Fruit fly (Drosophila melanogaster) whole organism, embryonic: ENCODE measurements around the gene Tpst.
A peak's percentile ranks its signal among the peaks of the same experiment; 100 is the strongest.

Experiments used
- Atf-2 ChIP-seq: fragments of 200-800 bp; sonication (Bioruptor generic); optimal IDR thresholded peaks from 2 replicates; lab custom pipeline; 2016; ENCODE audit warnings: missing biosample characterization, missing genetic modification characterization
- Atf6 ChIP-seq: fragments of 200-800 bp; sonication (Bioruptor generic); IDR thresholded peaks from 2 replicates; pipeline ENCODE4 v1.3.6; 2022; ENCODE audit warnings: missing biosample characterization, missing genetic modification characterization
- C15 ChIP-seq: fragments of 200-800 bp; sonication (Bioruptor generic); IDR thresholded peaks from 3 replicates; pipeline ENCODE4 v1.3.6; 2022; ENCODE audit warnings: missing biosample characterization, missing genetic modification characterization
- CG10267 ChIP-seq: fragments of 200-800 bp; sonication (Bioruptor generic); optimal IDR thresholded peaks from 2 replicates; lab custom pipeline; 2018; ENCODE audit warnings: missing biosample characterization, mild to moderate bottlenecking, missing genetic modification characterization, moderate library complexity
- CG12071 ChIP-seq: fragments of 200-800 bp; sonication (Bioruptor generic); optimal IDR thresholded peaks from 3 replicates; lab custom pipeline; 2018; ENCODE audit warnings: missing biosample characterization, mild to moderate bottlenecking, missing genetic modification characterization
- CG12236 ChIP-seq: fragments of 200-800 bp; sonication (Bioruptor generic); optimal IDR thresholded peaks from 2 replicates; lab custom pipeline; 2016; ENCODE audit warnings: missing biosample characterization, missing genetic modification characterization
- CG15073 ChIP-seq: fragments of 200-800 bp; sonication (Bioruptor generic); optimal IDR thresholded peaks from 2 replicates; lab custom pipeline; 2016; ENCODE audit warnings: missing biosample characterization, missing genetic modification characterization
- CG15514 ChIP-seq: fragments of 200-800 bp; sonication (Bioruptor generic); optimal IDR thresholded peaks from 3 replicates; lab custom pipeline; 2017; ENCODE audit warnings: missing biosample characterization, missing genetic modification characterization, mild to moderate bottlenecking, moderate library complexity, missing genetic modification reagents
- CG15601 ChIP-seq: fragments of 200-800 bp; sonication (Bioruptor generic); optimal IDR thresholded peaks from 3 replicates; lab custom pipeline; 2019; ENCODE audit warnings: missing biosample characterization, mild to moderate bottlenecking, missing genetic modification characterization, moderate library complexity
- CG1647 ChIP-seq: fragments of 200-800 bp; sonication (Bioruptor generic); optimal IDR thresholded peaks from 3 replicates; lab custom pipeline; 2016; ENCODE audit warnings: missing biosample characterization, missing genetic modification characterization
- CG16815 ChIP-seq: fragments of 200-800 bp; sonication (Bioruptor generic); optimal IDR thresholded peaks from 3 replicates; lab custom pipeline; 2017; ENCODE audit warnings: missing biosample characterization, mild to moderate bottlenecking, missing genetic modification characterization
- CG17912 ChIP-seq: fragments of 200-800 bp; sonication (Bioruptor generic); optimal IDR thresholded peaks from 2 replicates; lab custom pipeline; 2018; ENCODE audit warnings: missing biosample characterization, mild to moderate bottlenecking, missing genetic modification characterization
- CG18011 ChIP-seq: fragments of 200-800 bp; sonication (Bioruptor generic); optimal IDR thresholded peaks from 2 replicates; lab custom pipeline; 2017; ENCODE audit warnings: missing biosample characterization, missing genetic modification characterization, mild to moderate bottlenecking, moderate library complexity, missing genotype
- CG2875 ChIP-seq: fragments of 200-800 bp; sonication (Bioruptor generic); optimal IDR thresholded peaks from 2 replicates; lab custom pipeline; 2017; ENCODE audit warnings: missing biosample characterization, mild to moderate bottlenecking, missing genetic modification characterization, missing genetic modification reagents
- CG31441 ChIP-seq: fragments of 200-800 bp; sonication (Bioruptor generic); IDR thresholded peaks from 2 replicates; pipeline ENCODE4 v1.3.6; 2022; ENCODE audit warnings: missing biosample characterization, missing genetic modification characterization
- CG33557 ChIP-seq: fragments of 200-800 bp; sonication (Bioruptor generic); optimal IDR thresholded peaks from 2 replicates; lab custom pipeline; 2019; ENCODE audit warnings: missing biosample characterization, mild to moderate bottlenecking, missing genetic modification characterization, moderate library complexity
- CG3838 ChIP-seq: fragments of 200-800 bp; sonication (Bioruptor generic); optimal IDR thresholded peaks from 3 replicates; lab custom pipeline; 2016; ENCODE audit warnings: missing biosample characterization, missing genetic modification characterization
- CG5953 ChIP-seq: fragments of 200-800 bp; sonication (Bioruptor generic); IDR thresholded peaks from 2 replicates; pipeline ENCODE4 v1.3.6; 2022; ENCODE audit warnings: missing biosample characterization, missing genetic modification characterization
- CG6689 ChIP-seq: fragments of 200-800 bp; sonication (Bioruptor generic); IDR thresholded peaks from 2 replicates; pipeline ENCODE4 v1.3.6; 2022; ENCODE audit warnings: missing biosample characterization, missing genetic modification characterization
- CG6765 ChIP-seq: fragments of 200-800 bp; sonication (Bioruptor generic); optimal IDR thresholded peaks from 3 replicates; lab custom pipeline; 2017; ENCODE audit warnings: missing biosample characterization, mild to moderate bottlenecking, missing genetic modification characterization
- CG7745 ChIP-seq: fragments of 200-800 bp; sonication (Bioruptor generic); optimal IDR thresholded peaks from 2 replicates; lab custom pipeline; 2018; ENCODE audit warnings: missing biosample characterization, mild to moderate bottlenecking, missing genetic modification characterization, moderate library complexity
- CG7786 ChIP-seq: fragments of 200-800 bp; sonication (Bioruptor generic); optimal IDR thresholded peaks from 2 replicates; lab custom pipeline; 2016; ENCODE audit warnings: missing biosample characterization, missing genetic modification characterization
- CHES-1-like ChIP-seq: fragments of 200-800 bp; sonication (Bioruptor generic); optimal IDR thresholded peaks from 2 replicates; lab custom pipeline; 2016; ENCODE audit warnings: missing biosample characterization, missing genetic modification characterization
- CkIIα-i1 ChIP-seq: fragments of 200-800 bp; sonication (Bioruptor generic); IDR thresholded peaks from 2 replicates; pipeline ENCODE4 v1.3.6; 2022; ENCODE audit warnings: missing biosample characterization, missing genetic modification characterization
- E2f2 ChIP-seq: fragments of 200-800 bp; sonication (Bioruptor generic); IDR thresholded peaks from 2 replicates; pipeline ENCODE4 v1.3.6; 2022; ENCODE audit warnings: missing biosample characterization, missing genetic modification characterization
- HmgD ChIP-seq: fragments of 200-800 bp; sonication (Bioruptor generic); optimal IDR thresholded peaks from 3 replicates; lab custom pipeline; 2016; ENCODE audit warnings: missing biosample characterization, missing genetic modification characterization
- Hmx ChIP-seq: fragments of 200-800 bp; sonication (Bioruptor generic); optimal IDR thresholded peaks from 2 replicates; lab custom pipeline; 2016; ENCODE audit warnings: missing biosample characterization, missing genetic modification characterization
- Lhr ChIP-seq: fragments of 200-800 bp; sonication (Bioruptor generic); optimal IDR thresholded peaks from 3 replicates; lab custom pipeline; 2017; ENCODE audit warnings: mild to moderate bottlenecking, missing biosample characterization, missing genetic modification reagents, missing genetic modification characterization
- Nf-YC ChIP-seq: fragments of 200-800 bp; optimal IDR thresholded peaks from 3 replicates; lab custom pipeline; 2019; ENCODE audit warnings: missing biosample characterization, mild to moderate bottlenecking, missing genetic modification characterization, moderate library complexity
- Spps ChIP-seq: fragments of 200-800 bp; sonication (Bioruptor generic); optimal IDR thresholded peaks from 2 replicates; lab custom pipeline; 2018; ENCODE audit warnings: missing biosample characterization, mild to moderate bottlenecking, missing genetic modification characterization
- Stat92E ChIP-seq, 3 experiments: fragments of >200 bp in 2 of 3; fragments of 200-800 bp in 1 of 3; sonication (Bioruptor generic) in 1 of 3; optimal IDR thresholded peaks; 2 replicates each; lab custom pipeline; 2017 to 2019; ENCODE audit warnings: missing biosample characterization in 3 of 3, missing genetic modification characterization in 3 of 3, mild to moderate bottlenecking in 1 of 3, moderate library complexity in 1 of 3
- Xbp1 ChIP-seq: fragments of 200-800 bp; sonication (Bioruptor generic); optimal IDR thresholded peaks from 3 replicates; lab custom pipeline; 2016; ENCODE audit warnings: missing biosample characterization, mild to moderate bottlenecking, missing genetic modification characterization
- ab ChIP-seq: fragments of 200-800 bp; sonication (Bioruptor generic); optimal IDR thresholded peaks from 2 replicates; lab custom pipeline; 2016; ENCODE audit warnings: missing biosample characterization, missing genetic modification characterization
- ato ChIP-seq: fragments of 200-800 bp; sonication (Bioruptor generic); IDR thresholded peaks from 2 replicates; pipeline ENCODE4 v1.3.6; 2022; ENCODE audit warnings: missing biosample characterization, missing genetic modification characterization; ENCODE audit not compliant: partially characterized antibody
- az2 ChIP-seq: fragments of 200-800 bp; sonication (Bioruptor generic); optimal IDR thresholded peaks from 3 replicates; lab custom pipeline; 2016; ENCODE audit warnings: missing biosample characterization, missing genetic modification characterization
- chinmo ChIP-seq: fragments of 200-800 bp; sonication (Bioruptor generic); IDR thresholded peaks from 4 replicates; pipeline ENCODE4 v1.3.6; 2022; ENCODE audit warnings: missing biosample characterization, missing genetic modification characterization; ENCODE audit not compliant: partially characterized antibody
- chn ChIP-seq: fragments of 200-800 bp; sonication (Bioruptor generic); optimal IDR thresholded peaks from 2 replicates; lab custom pipeline; 2016; ENCODE audit warnings: missing biosample characterization, missing genetic modification characterization
- dimm ChIP-seq: fragments of 200-800 bp; sonication (Bioruptor generic); IDR thresholded peaks from 2 replicates; pipeline ENCODE4 v1.3.6; 2022; ENCODE audit warnings: missing biosample characterization, missing genetic modification characterization
- eyg ChIP-seq: fragments of 200-800 bp; sonication (Bioruptor generic); optimal IDR thresholded peaks from 3 replicates; lab custom pipeline; 2016; ENCODE audit warnings: missing biosample characterization, missing genetic modification characterization
- nmo ChIP-seq: fragments of 200-800 bp; sonication (Bioruptor generic); optimal IDR thresholded peaks from 2 replicates; lab custom pipeline; 2018; ENCODE audit warnings: missing biosample characterization, mild to moderate bottlenecking, missing genetic modification characterization, moderate library complexity
- phol ChIP-seq: fragments of 200-800 bp; sonication (Bioruptor generic); optimal IDR thresholded peaks from 3 replicates; lab custom pipeline; 2018; ENCODE audit warnings: missing biosample characterization, mild to moderate bottlenecking, missing genetic modification characterization, moderate library complexity
- pnt ChIP-seq: fragments of 200-800 bp; sonication (Bioruptor generic); optimal IDR thresholded peaks from 3 replicates; lab custom pipeline; 2016; ENCODE audit warnings: missing biosample characterization, missing genetic modification characterization
- psq ChIP-seq: fragments of 200-800 bp; sonication (Bioruptor generic); optimal IDR thresholded peaks from 2 replicates; lab custom pipeline; 2017; ENCODE audit warnings: missing biosample characterization, missing genetic modification characterization
- rib ChIP-seq: fragments of 200-800 bp; sonication (Bioruptor generic); IDR thresholded peaks from 2 replicates; pipeline ENCODE4 v1.3.6; 2022; ENCODE audit warnings: missing biosample characterization, missing genetic modification characterization
- run ChIP-seq: fragments of 200-800 bp; sonication (Bioruptor generic); optimal IDR thresholded peaks from 3 replicates; lab custom pipeline; 2018; ENCODE audit warnings: missing biosample characterization, mild to moderate bottlenecking, missing genetic modification characterization
- seq ChIP-seq: fragments of 200-800 bp; sonication (Bioruptor generic); IDR thresholded peaks from 2 replicates; pipeline ENCODE4 v1.3.6; 2022; ENCODE audit warnings: missing biosample characterization, missing genetic modification characterization
- sisA ChIP-seq: fragments of 200-800 bp; sonication (Bioruptor generic); IDR thresholded peaks from 2 replicates; pipeline ENCODE4 v1.3.6; 2022; ENCODE audit warnings: missing biosample characterization, missing genetic modification characterization
- sug ChIP-seq: fragments of 200-800 bp; optimal IDR thresholded peaks from 2 replicates; lab custom pipeline; 2019; ENCODE audit warnings: missing biosample characterization, mild to moderate bottlenecking, missing genetic modification characterization, moderate library complexity
- zfh2 ChIP-seq: fragments of 200-800 bp; sonication (Bioruptor generic); optimal IDR thresholded peaks from 2 replicates; lab custom pipeline; 2016; ENCODE audit warnings: missing biosample characterization, missing genetic modification characterization

Gene Tpst

DNA sequence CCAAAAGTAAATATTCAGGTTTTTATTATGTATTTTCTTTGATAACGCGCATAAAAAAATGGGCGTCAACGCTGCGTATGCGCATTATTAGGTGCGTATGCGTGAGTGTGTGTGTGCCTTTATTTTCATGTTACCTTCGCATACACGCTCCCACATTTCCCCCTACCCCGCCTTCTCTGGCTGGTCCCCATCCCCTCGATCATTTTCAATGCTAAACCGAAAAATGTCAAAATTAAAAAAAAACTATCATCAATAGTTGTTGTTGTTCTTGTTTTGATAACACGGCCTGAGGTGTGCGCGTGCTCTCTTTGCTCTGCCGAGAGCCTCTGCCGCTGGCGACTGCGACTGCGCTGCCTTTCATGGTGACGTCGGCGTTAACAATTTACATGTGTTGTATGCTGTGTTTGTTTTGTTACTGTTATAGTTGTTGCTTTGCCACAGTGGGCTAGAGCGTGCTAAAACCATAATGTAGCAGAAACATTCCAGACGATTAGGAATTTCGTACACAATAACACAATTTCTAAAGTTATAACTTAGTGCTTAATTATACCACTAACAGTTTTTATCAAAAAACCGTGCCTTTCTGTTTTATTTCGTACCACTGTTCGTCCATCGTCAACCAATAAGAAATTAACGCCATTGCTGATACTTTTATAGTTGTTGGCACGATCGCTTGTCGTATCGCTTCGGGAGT, 76.5 kb downstream of the Tpst start (continued):
- TF ChIP-seq CG15073 (GFP tag; lab: Kevin White, UChicago), result peak; percentile 87
- TF ChIP-seq nmo (GFP tag; lab: Kevin White, UChicago), result peak; percentile 99
- TF ChIP-seq HmgD (GFP tag; lab: Kevin White, UChicago), result peak; percentile 98
- peak; percentile 99 for TF ChIP-seq CG5953
- peak; percentile 83; the same call in 1 of the 4 replicates for TF ChIP-seq chinmo (GFP tag; lab: Robert Waterston, UW)
- peak; percentile 95 for TF ChIP-seq sug (tag; lab: Kevin White, UChicago)
- TF ChIP-seq zfh2 (GFP tag; lab: Kevin White, UChicago), result peak; percentile 98
- peak; percentile 74 for TF ChIP-seq CG7745 (tag; lab: Kevin White, UChicago)
- peak; percentile 99 for TF ChIP-seq CHES-1-like (GFP tag; lab: Kevin White, UChicago)
- peak; percentile 98 for TF ChIP-seq eyg (GFP tag; lab: Kevin White, UChicago)
- TF ChIP-seq C15 (GFP tag; lab: Robert Waterston, UW), result peak; percentile 98
- peak; percentile 97 for TF ChIP-seq CG3838 (GFP tag; lab: Kevin White, UChicago)
- peak; percentile 88 for TF ChIP-seq E2f2 (GFP tag; lab: Robert Waterston, UW)
- peak; percentile 95 for TF ChIP-seq Lhr (GFP tag; lab: Kevin White, UChicago)
- peak; percentile 99 for TF ChIP-seq CG6689
- TF ChIP-seq CG10267 (tag; lab: Kevin White, UChicago), result peak; percentile 95
- peak; percentile 86 for TF ChIP-seq CG33557 (GFP tag; lab: Kevin White, UChicago)
- TF ChIP-seq Xbp1 (GFP tag; lab: Kevin White, UChicago), result peak; percentile 99
- peak; percentile 99 for TF ChIP-seq Atf6 (GFP tag; lab: Robert Waterston, UW)
- TF ChIP-seq Atf-2 (GFP tag; lab: Kevin White, UChicago), result peak; percentile 99
- peak; percentile 98 for TF ChIP-seq phol (tag; lab: Kevin White, UChicago)
- TF ChIP-seq sisA (GFP tag; lab: Robert Waterston, UW), result peak; percentile 99
- TF ChIP-seq chn (GFP tag; lab: Kevin White, UChicago), result peak; percentile 99
- TF ChIP-seq CkIIα-i1 (GFP tag; lab: Robert Waterston, UW), result peak; percentile 96
- TF ChIP-seq CG6765 (GFP tag; lab: Kevin White, UChicago), result peak; percentile 96
- TF ChIP-seq CG31441 (GFP tag; lab: Robert Waterston, UW), result peak; percentile 93
- peak; percentile 97 for TF ChIP-seq dimm
- peak; percentile 92 for TF ChIP-seq psq
- peak; percentile 99 for TF ChIP-seq seq (GFP tag; lab: Robert Waterston, UW)
- TF ChIP-seq CG2875 (GFP tag; lab: Kevin White, UChicago), result peak; percentile 98
- peak; percentile 97 for TF ChIP-seq CG15601 (tag; lab: Kevin White, UChicago)
- TF ChIP-seq rib (GFP tag; lab: Robert Waterston, UW), result peak; percentile 98
- TF ChIP-seq CG15514 (GFP tag; lab: Kevin White, UChicago), result peak; percentile 95
- peak; percentile 94 for TF ChIP-seq CG16815 (GFP tag; lab: Kevin White, UChicago)
- peak; percentile 98 for TF ChIP-seq CG1647 (GFP tag; lab: Kevin White, UChicago)
- peak; percentile 95 for TF ChIP-seq ab (GFP tag; lab: Kevin White, UChicago)
- TF ChIP-seq pnt (GFP tag; lab: Kevin White, UChicago), result peak; percentile 99
- peak; percentile 99 for TF ChIP-seq run (tag; lab: Kevin White, UChicago)
- peak; percentile 97 for TF ChIP-seq Spps (tag; lab: Kevin White, UChicago)
- TF ChIP-seq CG17912 (GFP tag; lab: Kevin White, UChicago), result peak; percentile 92
- TF ChIP-seq CG12236 (GFP tag; lab: Kevin White, UChicago), result peak; percentile 99
- TF ChIP-seq az2, result peak; percentile 99
- TF ChIP-seq Hmx (GFP tag; lab: Kevin White, UChicago), result peak; percentile 92
- TF ChIP-seq CG7786, result peak; percentile 99
- peak; percentile 60; the same call in 1 of the 2 replicates for TF ChIP-seq ato (GFP tag; lab: Robert Waterston, UW)
- TF ChIP-seq CG12071 (GFP tag; lab: Kevin White, UChicago), result peak; percentile 99
- peak; percentile 91 for TF ChIP-seq CG18011 (GFP tag; lab: Kevin White, UChicago)
- TF ChIP-seq Nf-YC (tag; lab: Kevin White, UChicago), result peak; percentile 97
- peak in 1 of 3 experiments; percentile 95 for TF ChIP-seq Stat92E (GFP tag; optimal IDR thresholded peaks at IDR 0.05; lab: Kevin White, UChicago)
